Fruit fly (Drosophila melanogaster): ENCODE measurements around the gene CG10979.

- no peak for TF ChIP-seq Gug (GFP tag; IDR thresholded peaks at IDR 0.05)
- TF ChIP-seq Hr4 (GFP tag; optimal IDR thresholded peaks at IDR 0.05) = no peak
- no peak for TF ChIP-seq Smox (GFP tag; optimal IDR thresholded peaks at IDR 0.05)
- no peak for TF ChIP-seq CG6163 (GFP tag; IDR thresholded peaks at IDR 0.05)
- TF ChIP-seq Hr39 (GFP tag; optimal IDR thresholded peaks at IDR 0.05) = no peak
Measured at dm6 chr3R:5841290-5841689, 46.8 kb downstream of the CG10979 start.
